Fruit fly (Drosophila melanogaster): ENCODE measurements around the gene CG13857.

DNA sequence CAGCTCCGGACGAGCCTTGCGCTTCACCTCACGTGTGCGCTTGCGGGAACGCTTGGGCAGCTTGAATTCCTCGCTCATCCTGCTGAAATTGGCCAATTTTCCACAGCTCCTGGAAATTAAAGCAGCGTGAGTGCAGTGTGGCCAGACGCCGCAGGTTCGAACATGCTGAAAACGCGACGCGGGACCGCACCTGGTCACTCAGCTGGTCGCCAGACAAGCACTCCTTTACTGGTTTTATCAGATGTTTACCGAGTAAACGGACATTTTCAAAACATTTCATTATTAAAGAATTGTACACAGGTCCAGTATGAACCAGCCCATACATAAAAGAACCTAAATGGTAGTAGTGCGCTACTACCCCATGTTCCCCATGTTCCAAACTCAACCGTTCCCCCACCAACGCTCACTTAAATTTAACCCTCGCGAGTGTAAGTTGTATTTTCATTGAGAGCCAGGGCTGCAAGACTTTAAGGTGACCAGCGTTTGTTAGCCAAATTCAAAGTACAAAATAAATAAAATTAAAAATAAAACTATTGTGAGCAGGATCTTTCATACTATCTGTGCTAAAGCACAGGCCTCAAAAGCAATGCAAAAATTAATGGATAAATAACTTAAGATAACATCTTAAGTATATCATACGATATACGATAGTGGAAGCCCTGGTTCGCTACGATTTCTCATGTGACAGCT is 31.5 kb downstream of the CG13857 start, which contains the start of the genes JMJD6, CG7071 and Muted:
- TF ChIP-seq h (optimal IDR thresholded peaks at IDR 0.05) (no peak), ttk (optimal IDR thresholded peaks at IDR 0.05) (no peak), Sin3A (optimal IDR thresholded peaks at IDR 0.05) (no peak)

Data from Kc167 (cell line).